Worm (Caenorhabditis elegans): Measurements from ENCODE around the gene ZC239.5.

ce11 chrII:3213898-3214297 is 3.4 kb downstream of the ZC239.5 start, which contains the start of gene ZC239.4:
- TF ChIP-seq him-1 (tag; optimal IDR thresholded peaks at IDR 0.05) = no peak
- TF ChIP-seq W03F9.2 (tag; optimal IDR thresholded peaks at IDR 0.05) = no peak
